Fruit fly (Drosophila melanogaster) whole organism, embryonic: ENCODE measurements around the gene CG13392.

Experiments used
- Adf1 ChIP-seq: fragments of 200-800 bp; sonication (Bioruptor generic); IDR thresholded peaks from 2 replicates; pipeline ENCODE4 v1.3.6; 2022; ENCODE audit warnings: missing biosample characterization, missing genetic modification characterization
- Antp ChIP-seq: fragments of 200-800 bp; sonication (Bioruptor generic); optimal IDR thresholded peaks from 3 replicates; lab custom pipeline; 2016; ENCODE audit warnings: missing biosample characterization, missing genetic modification characterization
- B-H2 ChIP-seq: fragments of 200-800 bp; sonication (Bioruptor generic); optimal IDR thresholded peaks from 2 replicates; lab custom pipeline; 2018; ENCODE audit warnings: missing biosample characterization, mild to moderate bottlenecking, missing genetic modification characterization
- CG10321 ChIP-seq: fragments of 200-800 bp; sonication (Bioruptor generic); IDR thresholded peaks from 2 replicates; pipeline ENCODE4 v1.3.6; 2022; ENCODE audit warnings: missing biosample characterization, missing genetic modification characterization
- CG14667 ChIP-seq: fragments of 200-800 bp; sonication (Bioruptor generic); IDR thresholded peaks from 2 replicates; pipeline ENCODE4 v1.3.6; 2022; ENCODE audit warnings: missing biosample characterization, missing genetic modification characterization
- CG17359 ChIP-seq: fragments of 200-800 bp; sonication (Bioruptor generic); optimal IDR thresholded peaks from 3 replicates; lab custom pipeline; 2018; ENCODE audit warnings: missing biosample characterization, mild to moderate bottlenecking, missing genetic modification characterization, moderate library complexity
- CG17568 ChIP-seq: fragments of 200-800 bp; sonication (Bioruptor generic); optimal IDR thresholded peaks from 2 replicates; lab custom pipeline; 2018; ENCODE audit warnings: missing biosample characterization, mild to moderate bottlenecking, missing genetic modification characterization, moderate library complexity
- CG17829 ChIP-seq: fragments of 200-800 bp; optimal IDR thresholded peaks from 2 replicates; lab custom pipeline; 2019; ENCODE audit warnings: missing biosample characterization, mild to moderate bottlenecking, missing genetic modification characterization, moderate library complexity
- CG1792 ChIP-seq: fragments of 200-800 bp; sonication (Bioruptor generic); optimal IDR thresholded peaks from 2 replicates; lab custom pipeline; 2016; ENCODE audit warnings: missing biosample characterization, missing genetic modification characterization
- CG1832 ChIP-seq: fragments of 200-800 bp; sonication (Bioruptor generic); optimal IDR thresholded peaks from 2 replicates; lab custom pipeline; 2017; ENCODE audit warnings: missing biosample characterization, mild to moderate bottlenecking, missing genetic modification characterization, inconsistent platforms
- CG3163 ChIP-seq: fragments of 200-800 bp; sonication (Bioruptor generic); optimal IDR thresholded peaks from 3 replicates; lab custom pipeline; 2016; ENCODE audit warnings: missing biosample characterization, missing genetic modification characterization
- CG32532 ChIP-seq: fragments of 200-800 bp; sonication (Bioruptor generic); IDR thresholded peaks from 2 replicates; pipeline ENCODE4 v1.3.6; 2022; ENCODE audit warnings: missing biosample characterization, missing genetic modification characterization
- CG34422 ChIP-seq: fragments of 200-800 bp; sonication (Bioruptor generic); IDR thresholded peaks from 3 replicates; pipeline ENCODE4 v1.3.6; 2022; ENCODE audit warnings: missing biosample characterization, missing genetic modification characterization
- CG3726 ChIP-seq: fragments of 200-800 bp; sonication (Bioruptor generic); IDR thresholded peaks from 3 replicates; pipeline ENCODE4, ENCODE4 v1.3.6; 2022; ENCODE audit warnings: missing biosample characterization, missing genetic modification characterization
- CG3995 ChIP-seq: fragments of 200-800 bp; sonication (Bioruptor generic); optimal IDR thresholded peaks from 3 replicates; lab custom pipeline; 2016; ENCODE audit warnings: missing biosample characterization, missing genetic modification characterization
- CG7745 ChIP-seq: fragments of 200-800 bp; sonication (Bioruptor generic); optimal IDR thresholded peaks from 2 replicates; lab custom pipeline; 2018; ENCODE audit warnings: missing biosample characterization, mild to moderate bottlenecking, missing genetic modification characterization, moderate library complexity
- CoRest ChIP-seq: fragments of 200-800 bp; sonication (Bioruptor generic); optimal IDR thresholded peaks from 3 replicates; lab custom pipeline; 2018; ENCODE audit warnings: missing biosample characterization, mild to moderate bottlenecking, missing genetic modification characterization, moderate library complexity
- D ChIP-seq, 2 experiments: fragments of 200-800 bp in 1 of 2; fragments of >200 bp in 1 of 2; sonication (Bioruptor generic) in 1 of 2; optimal IDR thresholded peaks; 2 replicates in 1 of 2; 3 replicates in 1 of 2; lab custom pipeline; 2017; ENCODE audit warnings: mild to moderate bottlenecking in 1 of 2, missing biosample characterization in 1 of 2, missing genetic modification characterization in 1 of 2, missing genetic modification reagents in 1 of 2
- D19B ChIP-seq: fragments of 200-800 bp; sonication (Bioruptor generic); optimal IDR thresholded peaks from 2 replicates; lab custom pipeline; 2017; ENCODE audit warnings: missing biosample characterization, mild to moderate bottlenecking, missing genetic modification characterization
- Deaf1 ChIP-seq: fragments of 200-800 bp; optimal IDR thresholded peaks from 3 replicates; lab custom pipeline; 2019; ENCODE audit warnings: missing biosample characterization, mild to moderate bottlenecking, missing genetic modification characterization, moderate library complexity
- E2f2 ChIP-seq: fragments of 200-800 bp; sonication (Bioruptor generic); IDR thresholded peaks from 2 replicates; pipeline ENCODE4 v1.3.6; 2022; ENCODE audit warnings: missing biosample characterization, missing genetic modification characterization
- Med ChIP-seq: fragments of 200-800 bp; sonication (Bioruptor generic); peaks from one replicate; lab custom pipeline; 2016; ENCODE audit warnings: missing biosample characterization, missing genetic modification characterization, mild to moderate bottlenecking, inconsistent platforms, moderate library complexity
- NC2β ChIP-seq: fragments of 200-800 bp; sonication (Bioruptor generic); optimal IDR thresholded peaks from 2 replicates; lab custom pipeline; 2016; ENCODE audit warnings: missing biosample characterization, missing genetic modification characterization
- Poxn ChIP-seq: fragments of 200-800 bp; sonication (Bioruptor generic); IDR thresholded peaks from 2 replicates; pipeline ENCODE4 v1.3.6; 2022; ENCODE audit warnings: missing biosample characterization, missing genetic modification characterization
- Ssrp ChIP-seq: fragments of 200-800 bp; sonication (Bioruptor generic); optimal IDR thresholded peaks from 2 replicates; lab custom pipeline; 2018; ENCODE audit warnings: missing biosample characterization, mild to moderate bottlenecking, missing genetic modification characterization, moderate library complexity
- TFAM ChIP-seq: fragments of 200-800 bp; sonication (Bioruptor generic); optimal IDR thresholded peaks from 2 replicates; lab custom pipeline; 2017; ENCODE audit warnings: missing biosample characterization, missing genetic modification characterization, inconsistent platforms
- Trl ChIP-seq, 3 experiments: fragments of >200 bp in 2 of 3; fragments of 200-800 bp in 1 of 3; sonication (Bioruptor generic) in 1 of 3; optimal IDR thresholded peaks; 2 replicates in 1 of 3; 3 replicates in 2 of 3; lab custom pipeline; 2016 to 2017; ENCODE audit warnings: missing biosample characterization in 1 of 3, missing genetic modification characterization in 1 of 3
- Xrp1 ChIP-seq: fragments of 200-800 bp; sonication (Bioruptor generic); IDR thresholded peaks from 2 replicates; pipeline ENCODE4 v1.3.6; 2022; ENCODE audit warnings: missing biosample characterization, missing genetic modification characterization
- ap ChIP-seq: fragments of 200-800 bp; sonication (Bioruptor generic); IDR thresholded peaks from 2 replicates; pipeline ENCODE4 v1.3.6; 2022; ENCODE audit warnings: missing biosample characterization, missing genetic modification characterization
- chinmo ChIP-seq: fragments of 200-800 bp; sonication (Bioruptor generic); IDR thresholded peaks from 4 replicates; pipeline ENCODE4 v1.3.6; 2022; ENCODE audit warnings: missing biosample characterization, missing genetic modification characterization; ENCODE audit not compliant: partially characterized antibody
- disco-r ChIP-seq: fragments of 200-800 bp; sonication (Bioruptor generic); optimal IDR thresholded peaks from 2 replicates; lab custom pipeline; 2016; ENCODE audit warnings: missing biosample characterization, missing genetic modification characterization
- emc ChIP-seq: fragments of 200-800 bp; sonication (Bioruptor generic); optimal IDR thresholded peaks from 2 replicates; lab custom pipeline; 2016; ENCODE audit warnings: missing biosample characterization, missing genetic modification characterization
- exex ChIP-seq: fragments of 200-800 bp; sonication (Bioruptor generic); optimal IDR thresholded peaks from 4 replicates; lab custom pipeline; 2018; ENCODE audit warnings: missing biosample characterization, mild to moderate bottlenecking, missing genetic modification characterization, moderate library complexity
- eyg ChIP-seq: fragments of 200-800 bp; sonication (Bioruptor generic); optimal IDR thresholded peaks from 3 replicates; lab custom pipeline; 2016; ENCODE audit warnings: missing biosample characterization, missing genetic modification characterization
- grn ChIP-seq: fragments of 200-800 bp; sonication (Bioruptor generic); optimal IDR thresholded peaks from 3 replicates; lab custom pipeline; 2017; ENCODE audit warnings: missing biosample characterization, missing genetic modification characterization
- gsb-n ChIP-seq: fragments of 200-800 bp; sonication (Bioruptor generic); optimal IDR thresholded peaks from 3 replicates; lab custom pipeline; 2018; ENCODE audit warnings: missing biosample characterization, mild to moderate bottlenecking, missing genetic modification characterization
- jumu ChIP-seq: fragments of 200-800 bp; sonication (Bioruptor generic); optimal IDR thresholded peaks from 3 replicates; lab custom pipeline; 2016; ENCODE audit warnings: missing biosample characterization, missing genetic modification characterization
- lab ChIP-seq: fragments of 200-800 bp; sonication (Bioruptor generic); optimal IDR thresholded peaks from 3 replicates; lab custom pipeline; 2017; ENCODE audit warnings: missing biosample characterization, missing genetic modification characterization, mild to moderate bottlenecking, moderate library complexity, missing genetic modification reagents
- maf-S ChIP-seq: fragments of 200-800 bp; sonication (Bioruptor generic); optimal IDR thresholded peaks from 2 replicates; lab custom pipeline; 2016; ENCODE audit warnings: missing biosample characterization, missing genetic modification characterization
- onecut ChIP-seq: fragments of 200-800 bp; sonication (Bioruptor generic); IDR thresholded peaks from 2 replicates; pipeline ENCODE4 v1.3.6; 2022; ENCODE audit warnings: missing biosample characterization, missing genetic modification characterization
- org-1 ChIP-seq: fragments of 200-800 bp; sonication (Bioruptor generic); optimal IDR thresholded peaks from 2 replicates; lab custom pipeline; 2017; ENCODE audit warnings: missing biosample characterization, missing genetic modification characterization
- pnt ChIP-seq: fragments of 200-800 bp; sonication (Bioruptor generic); optimal IDR thresholded peaks from 3 replicates; lab custom pipeline; 2016; ENCODE audit warnings: missing biosample characterization, missing genetic modification characterization
- psq ChIP-seq: fragments of 200-800 bp; sonication (Bioruptor generic); optimal IDR thresholded peaks from 2 replicates; lab custom pipeline; 2017; ENCODE audit warnings: missing biosample characterization, missing genetic modification characterization
- pum ChIP-seq: fragments of 200-800 bp; sonication (Bioruptor generic); optimal IDR thresholded peaks from 2 replicates; lab custom pipeline; 2016; ENCODE audit warnings: missing biosample characterization, missing genetic modification characterization
- pzg ChIP-seq: fragments of 200-800 bp; sonication (Bioruptor generic); optimal IDR thresholded peaks from 3 replicates; lab custom pipeline; 2018; ENCODE audit warnings: missing biosample characterization, mild to moderate bottlenecking, missing genetic modification characterization, moderate library complexity
- ro ChIP-seq: fragments of 200-800 bp; sonication (Bioruptor generic); IDR thresholded peaks from 2 replicates; pipeline ENCODE4 v1.3.6; 2022; ENCODE audit warnings: missing biosample characterization, missing genetic modification characterization
- schlank ChIP-seq: fragments of 200-800 bp; sonication (Bioruptor generic); optimal IDR thresholded peaks from 2 replicates; lab custom pipeline; 2018; ENCODE audit warnings: missing biosample characterization, mild to moderate bottlenecking, missing genetic modification characterization
- sd ChIP-seq: fragments of 200-800 bp; sonication (Bioruptor generic); optimal IDR thresholded peaks from 3 replicates; lab custom pipeline; 2018; ENCODE audit warnings: missing biosample characterization, mild to moderate bottlenecking, missing genetic modification characterization, moderate library complexity
- stc ChIP-seq: fragments of 200-800 bp; sonication (Bioruptor generic); IDR thresholded peaks from 2 replicates; pipeline ENCODE4 v1.3.6; 2022; ENCODE audit warnings: missing biosample characterization, missing genetic modification characterization
- tgo ChIP-seq: fragments of 200-800 bp; sonication (Bioruptor generic); IDR thresholded peaks from 3 replicates; pipeline ENCODE4 v1.3.6; 2022; ENCODE audit warnings: missing biosample characterization, missing genetic modification characterization
- vnd ChIP-seq: fragments of 200-800 bp; sonication (Bioruptor generic); IDR thresholded peaks from 3 replicates; pipeline ENCODE4 v1.3.6; 2022; ENCODE audit warnings: missing biosample characterization, missing genetic modification characterization; ENCODE audit not compliant: partially characterized antibody
- vvl ChIP-seq: fragments of 200-800 bp; sonication (Bioruptor generic); IDR thresholded peaks from 2 replicates; pipeline ENCODE4 v1.3.6; 2022; ENCODE audit warnings: missing biosample characterization, missing genetic modification characterization
- zf30C ChIP-seq: fragments of 200-800 bp; sonication (Bioruptor generic); optimal IDR thresholded peaks from 3 replicates; lab custom pipeline; 2018; ENCODE audit warnings: missing biosample characterization, mild to moderate bottlenecking, missing genetic modification characterization

CG13392 gene

DNA sequence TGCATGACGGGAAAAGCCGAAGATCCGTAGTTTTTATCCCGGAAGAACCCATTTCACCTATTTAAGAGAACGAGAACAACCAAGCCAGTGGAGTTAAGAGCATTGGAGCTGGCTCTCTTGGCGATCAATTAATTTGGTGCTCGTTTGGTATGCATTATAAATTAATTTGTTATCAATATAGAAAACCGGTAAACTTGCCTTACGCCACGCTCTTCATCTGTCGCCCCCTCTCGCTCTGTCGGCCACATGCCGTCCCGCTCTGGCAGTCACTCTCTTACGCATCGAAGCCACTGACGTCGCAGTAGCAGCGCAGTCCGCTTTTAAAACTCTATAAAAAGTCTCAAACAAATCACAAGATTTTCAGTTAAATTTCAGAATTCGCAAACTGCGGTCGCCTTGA is 36.3 kb downstream of the CG13392 start, which contains the start of gene CG7778:
Gene CG7778 (plus strand): TSS at position 361 of the 400 bp plus-strand sequence.
- TF ChIP-seq CG17359 (no peak), gsb-n (no peak), CG1792 (GFP tag; lab: Kevin White, UChicago) (no peak), Poxn (GFP tag; lab: Robert Waterston, UW) (no peak), Trl (optimal IDR thresholded peaks at IDR 0.05; lab: Kevin White, UChicago) (peak; percentile 60 to 65), Trl (GFP tag; optimal IDR thresholded peaks at IDR 0.05; lab: Kevin White, UChicago) (no peak), schlank (tag; lab: Kevin White, UChicago) (no peak), org-1 (GFP tag; lab: Kevin White, UChicago) (no peak), pzg (GFP tag; lab: Kevin White, UChicago) (no peak), CG1832 (GFP tag; lab: Kevin White, UChicago) (peak; percentile 65), TFAM (no peak), E2f2 (no peak), CG3726 (GFP tag; lab: Robert Waterston, UW) (no peak), jumu (GFP tag; lab: Kevin White, UChicago) (no peak), D (optimal IDR thresholded peaks at IDR 0.05; lab: Kevin White, UChicago) (no peak), D (GFP tag; optimal IDR thresholded peaks at IDR 0.05; lab: Kevin White, UChicago) (no peak), CG17568 (GFP tag; lab: Kevin White, UChicago) (no peak), CG32532 (GFP tag; lab: Robert Waterston, UW) (no peak), stc (GFP tag; lab: Robert Waterston, UW) (peak; percentile 30; the same call in 1 of the 2 replicates), pnt (GFP tag; lab: Kevin White, UChicago) (no peak), Xrp1 (GFP tag; lab: Robert Waterston, UW) (no peak), ro (GFP tag; lab: Robert Waterston, UW) (no peak), CG10321 (GFP tag; lab: Robert Waterston, UW) (peak; percentile 46; the same call in 1 of the 2 replicates), sd (tag; lab: Kevin White, UChicago) (peak; percentile 20), vnd (GFP tag; lab: Robert Waterston, UW) (no peak), maf-S (GFP tag; lab: Kevin White, UChicago) (no peak), Med (GFP tag; lab: Kevin White, UChicago) (peak; percentile 58), zf30C (GFP tag; lab: Kevin White, UChicago) (no peak), ap (no peak), NC2β (GFP tag; lab: Kevin White, UChicago) (no peak), tgo (GFP tag; lab: Robert Waterston, UW) (no peak), CoRest (tag; lab: Kevin White, UChicago) (no peak), Adf1 (GFP tag; lab: Robert Waterston, UW) (peak; percentile 82), psq (no peak), CG3163 (peak; percentile 94), onecut (GFP tag; lab: Robert Waterston, UW) (no peak), CG7745 (tag; lab: Kevin White, UChicago) (peak; percentile 44), disco-r (GFP tag; lab: Kevin White, UChicago) (no peak), CG14667 (GFP tag; lab: Robert Waterston, UW) (no peak), exex (peak; percentile 48), CG3995 (GFP tag; lab: Kevin White, UChicago) (no peak), vvl (0 out of 2 replicates have a peak, but pooled peaks have one; percentile 26)

DNA sequence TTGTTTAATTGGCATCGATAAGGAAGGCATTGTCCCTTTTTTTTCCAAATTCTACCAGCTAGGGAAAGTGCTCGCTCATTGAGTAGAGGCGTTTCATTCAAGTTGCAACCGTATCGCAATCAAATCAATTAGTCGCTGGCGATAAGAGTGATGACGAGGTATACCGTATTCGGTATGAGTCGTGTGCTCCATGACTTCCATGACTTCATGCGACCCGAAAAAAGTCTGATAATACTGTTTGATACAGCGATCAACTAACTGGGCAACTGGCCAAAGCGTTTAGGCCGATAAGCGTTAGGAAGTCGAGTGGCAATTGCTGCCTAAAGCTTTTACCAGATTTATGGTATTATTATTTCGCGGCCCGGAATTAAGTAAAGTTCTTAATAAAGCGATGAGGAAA is 38.1 kb downstream of the CG13392 start:
- TF ChIP-seq Antp (GFP tag; lab: Kevin White, UChicago): no peak
- no peak for TF ChIP-seq emc (GFP tag; lab: Kevin White, UChicago)
- TF ChIP-seq Ssrp (tag; lab: Kevin White, UChicago): no peak
- TF ChIP-seq D19B (GFP tag; lab: Kevin White, UChicago): peak; percentile 48
- TF ChIP-seq Deaf1 (tag; lab: Kevin White, UChicago): peak; percentile 16
- no peak for TF ChIP-seq pum (GFP tag; lab: Kevin White, UChicago)
- TF ChIP-seq B-H2 (GFP tag; lab: Kevin White, UChicago): peak; percentile 18
- no peak for TF ChIP-seq eyg (GFP tag; lab: Kevin White, UChicago)
- TF ChIP-seq chinmo (GFP tag; lab: Robert Waterston, UW): 0 out of 4 replicates have a peak, but pooled peaks have one; percentile 37
- no peak for TF ChIP-seq CG34422 (GFP tag; lab: Robert Waterston, UW)
- TF ChIP-seq grn (GFP tag; lab: Kevin White, UChicago): peak; percentile 83
- no peak for TF ChIP-seq CG17829 (tag; lab: Kevin White, UChicago)
- TF ChIP-seq lab (GFP tag; lab: Kevin White, UChicago): peak; percentile 39
